Fruit fly (Drosophila melanogaster) whole organism, embryonic: Measurements from ENCODE around the gene CG14269.

Experiments
- CG10543 ChIP-seq: fragments of 200-800 bp; sonication (Bioruptor generic); optimal IDR thresholded peaks from 3 replicates; lab custom pipeline; 2017; ENCODE audit warnings: missing biosample characterization, mild to moderate bottlenecking, missing genetic modification characterization, moderate library complexity
- CG14860 ChIP-seq: fragments of 200-800 bp; sonication (Bioruptor generic); IDR thresholded peaks from 3 replicates; pipeline ENCODE4 v1.3.6; 2022; ENCODE audit warnings: missing biosample characterization, missing genetic modification characterization; ENCODE audit not compliant: partially characterized antibody
- CG16863 ChIP-seq: fragments of 200-800 bp; sonication (Bioruptor generic); optimal IDR thresholded peaks from 3 replicates; lab custom pipeline; 2016; ENCODE audit warnings: missing biosample characterization, missing genetic modification characterization
- CG18262 ChIP-seq: fragments of 200-800 bp; optimal IDR thresholded peaks from 3 replicates; lab custom pipeline; 2019; ENCODE audit warnings: missing biosample characterization, mild to moderate bottlenecking, missing genetic modification characterization, moderate library complexity
- CG18476 ChIP-seq: fragments of 200-800 bp; sonication (Bioruptor generic); optimal IDR thresholded peaks from 2 replicates; lab custom pipeline; 2016; ENCODE audit warnings: missing biosample characterization, mild to moderate bottlenecking, missing genetic modification characterization
- CG18599 ChIP-seq: fragments of 200-800 bp; sonication (Bioruptor generic); optimal IDR thresholded peaks from 3 replicates; lab custom pipeline; 2017; ENCODE audit warnings: missing biosample characterization, missing genetic modification characterization, mild to moderate bottlenecking, moderate library complexity, missing genetic modification reagents
- CG2202 ChIP-seq: fragments of 200-800 bp; sonication (Bioruptor generic); optimal IDR thresholded peaks from 2 replicates; lab custom pipeline; 2018; ENCODE audit warnings: missing biosample characterization, mild to moderate bottlenecking, missing genetic modification characterization
- CG3065 ChIP-seq: fragments of 200-800 bp; sonication (Bioruptor generic); optimal IDR thresholded peaks from 2 replicates; lab custom pipeline; 2016; ENCODE audit warnings: missing biosample characterization, missing genetic modification characterization
- CG4328 ChIP-seq: fragments of 200-800 bp; sonication (Bioruptor generic); optimal IDR thresholded peaks from 3 replicates; lab custom pipeline; 2017; ENCODE audit warnings: missing biosample characterization, missing genetic modification reagents, missing genetic modification characterization
- CG4617 ChIP-seq: fragments of 200-800 bp; sonication (Bioruptor generic); optimal IDR thresholded peaks from 3 replicates; lab custom pipeline; 2016; ENCODE audit warnings: missing biosample characterization, missing genetic modification characterization, borderline replicate concordance
- CG4820 ChIP-seq: fragments of 200-800 bp; sonication (Bioruptor generic); optimal IDR thresholded peaks from 3 replicates; lab custom pipeline; 2016; ENCODE audit warnings: missing biosample characterization, missing genetic modification characterization
- CG7372 ChIP-seq: fragments of 200-800 bp; sonication (Bioruptor generic); IDR thresholded peaks from 2 replicates; pipeline ENCODE4 v1.3.6; 2022; ENCODE audit warnings: missing biosample characterization, missing genetic modification characterization
- CG9797 ChIP-seq: fragments of 200-800 bp; sonication (Bioruptor generic); optimal IDR thresholded peaks from 3 replicates; lab custom pipeline; 2018; ENCODE audit warnings: missing biosample characterization, mild to moderate bottlenecking, missing genetic modification characterization
- CG9876 ChIP-seq: fragments of 200-800 bp; sonication (Bioruptor generic); optimal IDR thresholded peaks from 2 replicates; lab custom pipeline; 2016; ENCODE audit warnings: missing biosample characterization, missing genetic modification characterization
- D ChIP-seq, 2 experiments: fragments of 200-800 bp in 1 of 2; fragments of >200 bp in 1 of 2; sonication (Bioruptor generic) in 1 of 2; optimal IDR thresholded peaks; 2 replicates in 1 of 2; 3 replicates in 1 of 2; lab custom pipeline; 2017; ENCODE audit warnings: mild to moderate bottlenecking in 1 of 2, missing biosample characterization in 1 of 2, missing genetic modification characterization in 1 of 2, missing genetic modification reagents in 1 of 2
- D19A ChIP-seq: fragments of 200-800 bp; optimal IDR thresholded peaks from 3 replicates; lab custom pipeline; 2019; ENCODE audit warnings: missing biosample characterization, mild to moderate bottlenecking, missing genetic modification characterization, moderate library complexity
- Dad ChIP-seq: fragments of 200-800 bp; sonication (Bioruptor generic); optimal IDR thresholded peaks from 3 replicates; lab custom pipeline; 2016; ENCODE audit warnings: missing biosample characterization, missing genetic modification characterization
- Dbx ChIP-seq: fragments of 200-800 bp; sonication (Bioruptor generic); IDR thresholded peaks from 3 replicates; pipeline ENCODE4 v1.3.6; 2022; ENCODE audit warnings: missing biosample characterization, missing genetic modification characterization
- Dek ChIP-seq: fragments of 200-800 bp; sonication (Bioruptor generic); optimal IDR thresholded peaks from 3 replicates; lab custom pipeline; 2019; ENCODE audit warnings: missing biosample characterization, mild to moderate bottlenecking, missing genetic modification characterization, moderate library complexity
- HLH3B ChIP-seq: fragments of 200-800 bp; sonication (Bioruptor generic); IDR thresholded peaks from 2 replicates; pipeline ENCODE4 v1.3.6; 2022; ENCODE audit warnings: missing biosample characterization, missing genetic modification characterization
- HLH4C ChIP-seq: fragments of 200-800 bp; sonication (Bioruptor generic); IDR thresholded peaks from 3 replicates; pipeline ENCODE4 v1.3.6; 2022; ENCODE audit warnings: missing biosample characterization, missing genetic modification characterization; ENCODE audit not compliant: partially characterized antibody
- Hey ChIP-seq: fragments of 200-800 bp; sonication (Bioruptor generic); optimal IDR thresholded peaks from 3 replicates; lab custom pipeline; 2018; ENCODE audit warnings: missing biosample characterization, mild to moderate bottlenecking, missing genetic modification characterization
- Hmr ChIP-seq: fragments of 200-800 bp; sonication (Bioruptor generic); optimal IDR thresholded peaks from 3 replicates; lab custom pipeline; 2017; ENCODE audit warnings: mild to moderate bottlenecking, missing biosample characterization, missing genetic modification reagents, missing genetic modification characterization
- Hr78 ChIP-seq, 2 experiments: fragments of 200-800 bp in 1 of 2; fragments of >200 bp in 1 of 2; sonication (Bioruptor generic) in 1 of 2; optimal IDR thresholded peaks; 2 replicates each; lab custom pipeline; 2017 to 2019; ENCODE audit warnings: missing biosample characterization in 2 of 2, missing genetic modification characterization in 2 of 2, mild to moderate bottlenecking in 1 of 2, moderate library complexity in 1 of 2
- Kr ChIP-seq: fragments of 200-800 bp; sonication (Bioruptor generic); optimal IDR thresholded peaks from 2 replicates; lab custom pipeline; 2017; ENCODE audit warnings: missing biosample characterization, mild to moderate bottlenecking, missing genetic modification characterization
- MESR4 ChIP-seq: fragments of 200-800 bp; sonication (Bioruptor generic); optimal IDR thresholded peaks from 2 replicates; lab custom pipeline; 2018; ENCODE audit warnings: missing biosample characterization, mild to moderate bottlenecking, missing genetic modification characterization, moderate library complexity
- MTF-1 ChIP-seq: fragments of 200-800 bp; sonication (Bioruptor generic); optimal IDR thresholded peaks from 2 replicates; lab custom pipeline; 2018; ENCODE audit warnings: missing biosample characterization, mild to moderate bottlenecking, missing genetic modification characterization, borderline replicate concordance
- PHDP ChIP-seq: fragments of 200-800 bp; sonication (Bioruptor generic); optimal IDR thresholded peaks from 3 replicates; lab custom pipeline; 2018; ENCODE audit warnings: missing biosample characterization, mild to moderate bottlenecking, missing genetic modification characterization, moderate library complexity
- Six4 ChIP-seq: fragments of 200-800 bp; sonication (Bioruptor generic); optimal IDR thresholded peaks from 2 replicates; lab custom pipeline; 2016; ENCODE audit warnings: missing biosample characterization, missing genetic modification characterization
- Sry-δ ChIP-seq: fragments of 200-800 bp; sonication (Bioruptor generic); optimal IDR thresholded peaks from 2 replicates; lab custom pipeline; 2016; ENCODE audit warnings: missing biosample characterization, missing genetic modification characterization
- Vsx1 ChIP-seq: fragments of 200-800 bp; sonication (Bioruptor generic); optimal IDR thresholded peaks from 2 replicates; lab custom pipeline; 2017; ENCODE audit warnings: missing biosample characterization, mild to moderate bottlenecking, missing genetic modification characterization, missing genetic modification reagents
- Xrp1 ChIP-seq: fragments of 200-800 bp; sonication (Bioruptor generic); IDR thresholded peaks from 2 replicates; pipeline ENCODE4 v1.3.6; 2022; ENCODE audit warnings: missing biosample characterization, missing genetic modification characterization
- dan ChIP-seq: fragments of 200-800 bp; sonication (Bioruptor generic); IDR thresholded peaks from 2 replicates; pipeline ENCODE4 v1.3.6; 2022; ENCODE audit warnings: missing biosample characterization, missing genetic modification characterization
- fd3F ChIP-seq: fragments of 200-800 bp; sonication (Bioruptor generic); optimal IDR thresholded peaks from 2 replicates; lab custom pipeline; 2018; ENCODE audit warnings: missing biosample characterization, mild to moderate bottlenecking, missing genetic modification characterization, moderate library complexity
- ftz-f1 ChIP-seq: fragments of 200-800 bp; sonication (Bioruptor generic); optimal IDR thresholded peaks from 2 replicates; lab custom pipeline; 2016; ENCODE audit warnings: missing biosample characterization, missing genetic modification characterization
- gem ChIP-seq: fragments of 200-800 bp; sonication (Bioruptor generic); optimal IDR thresholded peaks from 2 replicates; lab custom pipeline; 2019; ENCODE audit warnings: missing biosample characterization, mild to moderate bottlenecking, missing genetic modification characterization, moderate library complexity
- gro ChIP-seq: fragments of 200-800 bp; sonication (Bioruptor generic); optimal IDR thresholded peaks from 2 replicates; lab custom pipeline; 2016; ENCODE audit warnings: missing biosample characterization, missing genetic modification characterization
- hkb ChIP-seq, 2 experiments: fragments of 200-800 bp in 1 of 2; fragments of >200 bp in 1 of 2; sonication (Bioruptor generic) in 1 of 2; IDR thresholded peaks in 1 of 2; optimal IDR thresholded peaks in 1 of 2; 2 replicates each; pipeline versions ENCODE4 v1.3.6 to Lab custom; 2017 to 2022; ENCODE audit warnings: missing biosample characterization in 1 of 2, missing genetic modification characterization in 1 of 2
- lola ChIP-seq, 3 experiments: fragments of >200 bp in 2 of 3; fragments of 200-800 bp in 1 of 3; sonication (Bioruptor generic) in 1 of 3; optimal IDR thresholded peaks; 2 replicates each; lab custom pipeline; 2017 to 2019; ENCODE audit warnings: missing biosample characterization in 3 of 3, missing genetic modification characterization in 3 of 3, mild to moderate bottlenecking in 1 of 3, moderate library complexity in 1 of 3
- nerfin-1 ChIP-seq: fragments of 200-800 bp; sonication (Bioruptor generic); optimal IDR thresholded peaks from 3 replicates; lab custom pipeline; 2019; ENCODE audit warnings: missing biosample characterization, mild to moderate bottlenecking, missing genetic modification characterization, moderate library complexity
- pita ChIP-seq: fragments of 200-800 bp; sonication (Bioruptor generic); optimal IDR thresholded peaks from 2 replicates; lab custom pipeline; 2017; ENCODE audit warnings: missing biosample characterization, mild to moderate bottlenecking, missing genetic modification characterization
- psq ChIP-seq: fragments of 200-800 bp; sonication (Bioruptor generic); optimal IDR thresholded peaks from 2 replicates; lab custom pipeline; 2017; ENCODE audit warnings: missing biosample characterization, missing genetic modification characterization
- repo ChIP-seq: fragments of 200-800 bp; sonication (Bioruptor generic); optimal IDR thresholded peaks from 2 replicates; lab custom pipeline; 2016; ENCODE audit warnings: missing biosample characterization, missing genetic modification characterization
- sim ChIP-seq: fragments of 200-800 bp; sonication (Bioruptor generic); IDR thresholded peaks from 2 replicates; pipeline ENCODE4 v1.3.6; 2022; ENCODE audit warnings: missing biosample characterization, missing genetic modification characterization
- slou ChIP-seq: fragments of 200-800 bp; sonication (Bioruptor generic); optimal IDR thresholded peaks from 3 replicates; lab custom pipeline; 2016; ENCODE audit warnings: missing biosample characterization, missing genetic modification characterization
- tgo ChIP-seq: fragments of 200-800 bp; sonication (Bioruptor generic); IDR thresholded peaks from 3 replicates; pipeline ENCODE4 v1.3.6; 2022; ENCODE audit warnings: missing biosample characterization, missing genetic modification characterization
- tna ChIP-seq: fragments of 200-800 bp; sonication (Bioruptor generic); IDR thresholded peaks from 2 replicates; pipeline ENCODE4 v1.3.6; 2022; ENCODE audit warnings: missing biosample characterization, missing genetic modification characterization; ENCODE audit not compliant: partially characterized antibody
- yki ChIP-seq: fragments of >200 bp; optimal IDR thresholded peaks from 3 replicates; lab custom pipeline; 2018

CG14269 gene

DNA sequence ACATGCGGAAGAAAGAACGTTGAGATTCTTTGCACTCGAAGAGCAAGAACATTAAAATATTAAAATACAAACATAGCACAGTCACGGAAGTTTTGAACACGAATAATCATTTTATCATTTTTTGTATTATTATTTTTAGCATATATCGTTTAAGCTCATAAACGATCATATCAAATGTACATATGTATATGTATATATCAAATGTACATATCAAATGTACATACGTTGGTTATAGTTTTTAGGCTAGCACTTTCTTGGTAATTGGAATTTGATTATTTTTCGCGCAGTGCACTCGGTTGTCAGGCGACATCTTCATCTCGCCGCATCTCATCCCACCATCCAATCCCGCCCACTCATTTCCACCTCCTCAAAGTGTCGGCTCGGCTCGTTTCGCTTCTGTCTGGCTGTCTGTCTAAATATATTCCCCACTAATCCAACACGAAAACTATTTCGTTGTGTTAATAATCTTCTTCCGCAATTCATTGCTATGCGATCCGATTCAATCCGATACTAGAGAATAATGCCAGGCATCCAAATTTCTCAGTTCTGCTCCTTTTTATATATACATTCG, 19.9 kb upstream of the CG14269 start (continued):
- TF ChIP-seq HLH3B, result 0 out of 2 replicates have a peak, but pooled peaks have one; percentile 19
- TF ChIP-seq sim (GFP tag; lab: Robert Waterston, UW), result no peak
- no peak for TF ChIP-seq repo (GFP tag; lab: Kevin White, UChicago)
- no peak for TF ChIP-seq CG9876 (GFP tag; lab: Kevin White, UChicago)
- TF ChIP-seq Dek (tag; lab: Kevin White, UChicago), result no peak
- no peak for TF ChIP-seq pita (GFP tag; lab: Kevin White, UChicago)
- no peak for TF ChIP-seq Dbx (GFP tag; lab: Robert Waterston, UW)
- TF ChIP-seq CG2202 (tag; lab: Kevin White, UChicago), result no peak
- TF ChIP-seq gro (GFP tag; lab: Kevin White, UChicago), result no peak
- no peak for TF ChIP-seq Dad (GFP tag; lab: Kevin White, UChicago)
- no peak for TF ChIP-seq CG14860 (GFP tag; lab: Robert Waterston, UW)
- no peak for TF ChIP-seq slou
- no peak for TF ChIP-seq Hey (tag; lab: Kevin White, UChicago)
- TF ChIP-seq CG4820 (GFP tag; lab: Kevin White, UChicago), result peak; percentile 1
- TF ChIP-seq HLH4C, result no peak
- TF ChIP-seq Sry-δ (GFP tag; lab: Kevin White, UChicago), result no peak
- TF ChIP-seq CG10543 (GFP tag; lab: Kevin White, UChicago), result peak; percentile 18
- no peak for TF ChIP-seq tna (GFP tag; lab: Robert Waterston, UW)
- no peak for TF ChIP-seq Hr78 (GFP tag; optimal IDR thresholded peaks at IDR 0.05; lab: Kevin White, UChicago)
- TF ChIP-seq fd3F (GFP tag; lab: Kevin White, UChicago), result no peak
- no peak for TF ChIP-seq CG9797
- TF ChIP-seq lola (GFP tag; optimal IDR thresholded peaks at IDR 0.05; lab: Kevin White, UChicago), result peak in 1 of 3 experiments; percentile 39
- TF ChIP-seq gem (tag; lab: Kevin White, UChicago), result peak; percentile 77
- no peak for TF ChIP-seq CG3065 (GFP tag; lab: Kevin White, UChicago)
- no peak for TF ChIP-seq Vsx1 (GFP tag; lab: Kevin White, UChicago)
- no peak for TF ChIP-seq CG4617 (GFP tag; lab: Kevin White, UChicago)
- TF ChIP-seq hkb (optimal IDR thresholded peaks at IDR 0.05; lab: Kevin White, UChicago), result no peak
- TF ChIP-seq hkb (GFP tag; IDR thresholded peaks at IDR 0.05; lab: Robert Waterston, UW), result 0 out of 2 replicates have a peak, but pooled peaks have one; percentile 25
- no peak for TF ChIP-seq ftz-f1 (GFP tag; lab: Kevin White, UChicago)
- peak; percentile 32 for TF ChIP-seq Six4 (GFP tag; lab: Kevin White, UChicago)
- no peak for TF ChIP-seq MESR4
- peak; percentile 49 for TF ChIP-seq nerfin-1 (tag; lab: Kevin White, UChicago)
- TF ChIP-seq MTF-1, result no peak
- TF ChIP-seq Xrp1 (GFP tag; lab: Robert Waterston, UW), result peak; percentile 29; the same call in 1 of the 2 replicates
- peak; percentile 67 for TF ChIP-seq CG18262 (tag; lab: Kevin White, UChicago)
- no peak for TF ChIP-seq CG16863
- peak; percentile 1 for TF ChIP-seq D19A (tag; lab: Kevin White, UChicago)
- TF ChIP-seq Kr (GFP tag; lab: Kevin White, UChicago), result no peak
- TF ChIP-seq CG7372 (GFP tag; lab: Robert Waterston, UW), result 0 out of 2 replicates have a peak, but pooled peaks have one; percentile 35
- no peak for TF ChIP-seq dan
- no peak for TF ChIP-seq tgo (GFP tag; lab: Robert Waterston, UW)
- peak; percentile 55 for TF ChIP-seq PHDP
- no peak for TF ChIP-seq CG4328 (GFP tag; lab: Kevin White, UChicago)
- TF ChIP-seq D (optimal IDR thresholded peaks at IDR 0.05; lab: Kevin White, UChicago), result no peak
- peak; percentile 45 for TF ChIP-seq D (GFP tag; optimal IDR thresholded peaks at IDR 0.05; lab: Kevin White, UChicago)
- no peak for TF ChIP-seq CG18476 (GFP tag; lab: Kevin White, UChicago)
- TF ChIP-seq CG18599 (GFP tag; lab: Kevin White, UChicago), result peak; percentile 27
- TF ChIP-seq Hmr (GFP tag; lab: Kevin White, UChicago), result peak; percentile 10
- no peak for TF ChIP-seq psq (GFP tag; lab: Kevin White, UChicago)
- TF ChIP-seq yki (lab: Kevin White, UChicago), result no peak
